Worm (Caenorhabditis elegans): ENCODE results near the gene str-136.
A peak's percentile ranks its signal among the peaks of the same experiment; 100 is the strongest.

The str-136 gene

DNA sequence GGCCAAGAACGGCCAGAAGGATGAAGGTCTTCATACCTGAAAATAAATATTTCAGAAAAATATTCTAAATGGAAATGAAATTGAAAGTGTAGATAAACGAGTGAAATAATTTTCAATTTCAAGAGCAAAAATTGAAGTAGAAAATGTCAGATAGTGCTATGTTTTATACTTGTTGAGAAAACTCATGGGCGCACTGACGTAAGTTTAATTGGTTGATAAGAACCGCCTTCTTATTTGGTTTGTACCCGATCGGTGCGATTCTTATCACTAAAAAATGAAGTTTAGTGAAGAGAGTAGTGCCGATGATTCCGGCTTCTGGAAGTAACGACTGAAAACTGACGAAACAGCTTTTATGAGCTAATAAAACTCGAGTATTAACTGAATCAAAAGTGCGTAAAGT is 9.8 kb downstream of the str-136 start, which contains the start of the genes asp-6 and asp-12:
Gene asp-6, minus strand, starts transcription at position 36 of the 400 bp plus-strand sequence.
Gene asp-12, plus strand, starts transcription at position 309 of the 400 bp plus-strand sequence.
- TF ChIP-seq elt-2 (tag; optimal IDR thresholded peaks at IDR 0.05) (peak; percentile 92), pqm-1 (tag; optimal IDR thresholded peaks at IDR 0.05) (peak; percentile 80), jun-1 (tag; optimal IDR thresholded peaks at IDR 0.05) (peak; percentile 26), fos-1 (tag; optimal IDR thresholded peaks at IDR 0.05) (peak; percentile 3), nhr-25 (tag; optimal IDR thresholded peaks at IDR 0.05) (no peak), zag-1 (tag; optimal IDR thresholded peaks at IDR 0.05) (no peak), pha-4 (tag; optimal IDR thresholded peaks at IDR 0.05) (peak; percentile 38), lin-39 (tag; optimal IDR thresholded peaks at IDR 0.05) (no peak)

DNA sequence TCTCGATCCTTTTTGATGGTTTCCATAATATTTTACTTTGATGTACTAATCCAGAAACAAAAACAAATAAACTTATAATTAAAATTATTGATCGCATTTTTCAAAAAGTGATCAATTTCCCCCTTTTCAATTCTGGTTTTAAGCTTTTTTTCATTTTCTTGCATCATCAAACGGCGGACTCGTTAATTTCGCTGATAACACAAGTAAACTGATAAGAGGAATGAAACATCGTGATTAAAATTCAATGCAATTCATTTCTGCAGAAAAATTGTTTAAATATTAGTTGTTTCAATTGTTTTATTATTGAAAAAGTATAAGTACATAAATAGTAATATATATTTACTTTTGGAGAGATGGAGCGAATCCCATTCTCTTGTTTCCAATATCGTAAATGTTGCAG is 11.5 kb downstream of the str-136 start:
- TF ChIP-seq pqm-1 (tag; optimal IDR thresholded peaks at IDR 0.05) (peak; percentile 91), nhr-25 (tag; optimal IDR thresholded peaks at IDR 0.05) (no peak), sea-2 (GFP tag; optimal IDR thresholded peaks at IDR 0.05) (no peak), elt-2 (tag; optimal IDR thresholded peaks at IDR 0.05) (peak; percentile 96), skn-1 (tag; optimal IDR thresholded peaks at IDR 0.05) (peak; percentile 5), jun-1 (tag; optimal IDR thresholded peaks at IDR 0.05) (peak; percentile 43), nhr-77 (tag; optimal IDR thresholded peaks at IDR 0.05) (peak; percentile 55)

- TF ChIP-seq ceh-9 (tag; optimal IDR thresholded peaks at IDR 0.05) (no peak), nhr-25 (tag; optimal IDR thresholded peaks at IDR 0.05) (no peak), R02D3.7 (tag; optimal IDR thresholded peaks at IDR 0.05) (no peak), elt-3 (tag; optimal IDR thresholded peaks at IDR 0.05) (no peak), aly-2 (tag; optimal IDR thresholded peaks at IDR 0.05) (no peak), nhr-23 (tag; optimal IDR thresholded peaks at IDR 0.05) (no peak), ZK546.5 (tag; optimal IDR thresholded peaks at IDR 0.05) (no peak), ceh-28 (tag; optimal IDR thresholded peaks at IDR 0.05) (no peak), ztf-11 (tag; optimal IDR thresholded peaks at IDR 0.05) (no peak), ztf-4 (tag; optimal IDR thresholded peaks at IDR 0.05) (no peak), fos-1 (tag; optimal IDR thresholded peaks at IDR 0.05) (no peak), sea-2 (GFP tag; optimal IDR thresholded peaks at IDR 0.05) (no peak), daf-12 (tag; optimal IDR thresholded peaks at IDR 0.05) (no peak), egl-27 (tag; optimal IDR thresholded peaks at IDR 0.05) (no peak), elt-2 (tag; optimal IDR thresholded peaks at IDR 0.05) (no peak), nhr-11 (tag; optimal IDR thresholded peaks at IDR 0.05) (no peak), pha-4 (tag; optimal IDR thresholded peaks at IDR 0.05) (no peak), unc-39 (tag; optimal IDR thresholded peaks at IDR 0.05) (no peak), zag-1 (tag; optimal IDR thresholded peaks at IDR 0.05) (no peak), egl-5 (tag; optimal IDR thresholded peaks at IDR 0.05) (no peak)
Measured at ce11 chrV:8266232-8266631, 12.5 kb downstream of the str-136 start, which contains the start of gene F21F8.5. TSS of gene F21F8.5 (minus strand) at chrV:8266332.

DNA sequence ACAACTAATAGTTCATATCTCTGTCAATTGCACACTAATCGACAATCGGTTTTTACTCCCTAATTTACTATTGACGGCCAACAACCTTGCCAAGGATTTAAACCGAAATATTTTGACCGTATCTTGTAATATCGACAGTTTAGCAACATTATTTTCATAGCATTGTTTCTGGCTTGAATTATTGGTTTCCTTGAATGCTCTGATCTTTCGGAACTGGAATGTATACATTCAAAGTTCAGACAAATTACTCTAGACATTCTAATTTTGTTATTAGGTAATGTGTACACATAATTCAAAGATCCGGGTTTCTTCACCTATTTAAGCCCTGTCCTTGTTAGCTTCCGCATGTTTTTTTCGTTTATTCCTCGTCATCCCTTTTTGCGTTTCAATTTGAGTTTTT is 14.8 kb downstream of the str-136 start, which contains the start of gene C16D9.9:
Gene C16D9.9, plus strand, starts transcription at position 301 of the 400 bp plus-strand sequence.
- TF ChIP-seq ama-1 (optimal IDR thresholded peaks at IDR 0.05) (no peak), ZK546.5 (tag; optimal IDR thresholded peaks at IDR 0.05) (no peak), elt-1 (tag; optimal IDR thresholded peaks at IDR 0.05) (no peak), elt-3 (tag; optimal IDR thresholded peaks at IDR 0.05) (no peak), egl-5 (tag; optimal IDR thresholded peaks at IDR 0.05) (no peak), lin-39 (tag; optimal IDR thresholded peaks at IDR 0.05) (no peak), nhr-77 (tag; optimal IDR thresholded peaks at IDR 0.05) (no peak), aly-2 (tag; optimal IDR thresholded peaks at IDR 0.05) (no peak), nhr-237 (tag; optimal IDR thresholded peaks at IDR 0.05) (no peak), fkh-10 (GFP tag; optimal IDR thresholded peaks at IDR 0.05) (no peak), nhr-67 (tag; optimal IDR thresholded peaks at IDR 0.05) (no peak), pha-4 (tag; optimal IDR thresholded peaks at IDR 0.05) (no peak), zag-1 (tag; optimal IDR thresholded peaks at IDR 0.05) (no peak), pqm-1 (tag; optimal IDR thresholded peaks at IDR 0.05) (no peak)

DNA sequence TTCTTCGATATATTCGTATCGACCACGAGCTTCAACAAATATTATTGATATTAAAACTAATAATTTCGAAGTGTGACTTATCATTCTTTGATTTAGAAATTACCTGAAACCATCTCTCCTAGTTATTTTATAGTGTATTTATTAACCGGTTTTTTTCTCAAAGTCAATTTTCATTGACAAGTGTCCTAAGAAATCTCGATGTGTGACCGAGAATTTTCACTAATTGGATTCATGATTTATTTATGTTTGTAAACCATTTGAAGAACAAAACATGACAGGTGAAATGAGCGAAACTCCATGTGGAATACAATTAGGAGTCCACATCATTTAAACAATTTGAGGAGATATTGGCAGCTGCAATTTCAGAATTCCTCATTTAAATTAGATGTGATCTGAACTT is 15.3 kb downstream of the str-136 start, which contains the start of gene C16D9.8:
Gene C16D9.8, minus strand, starts transcription at position 101 of the 400 bp plus-strand sequence.
- no peak for TF ChIP-seq nhr-25 (tag; optimal IDR thresholded peaks at IDR 0.05)

- TF ChIP-seq hmg-11 (tag; optimal IDR thresholded peaks at IDR 0.05) = no peak
- TF ChIP-seq nfya-1 (tag; optimal IDR thresholded peaks at IDR 0.05; ENCODE audit: insufficient read depth) = no peak
- no peak for TF ChIP-seq mdl-1 (tag; optimal IDR thresholded peaks at IDR 0.05)
- no peak for TF ChIP-seq nhr-43 (tag; optimal IDR thresholded peaks at IDR 0.05; ENCODE audit: poor library complexity, severe bottlenecking)
Measured at ce11 chrV:8262212-8262611, 16.5 kb downstream of the str-136 start.

Data from whole organism, L3 larva.